Fruit fly (Drosophila melanogaster) whole organism, prepupa: ENCODE data around the gene CG33514.
A peak's percentile ranks its signal among the peaks of the same experiment; 100 is the strongest.

Experiments
- CG11294 ChIP-seq: fragments of 200-800 bp; sonication (Bioruptor generic); IDR thresholded peaks from 2 replicates; pipeline ENCODE4 v1.3.6; 2022; ENCODE audit warnings: missing biosample characterization, missing genetic modification characterization
- CG16779 ChIP-seq: fragments of 200-800 bp; sonication (Bioruptor generic); optimal IDR thresholded peaks from 3 replicates; lab custom pipeline; 2017; ENCODE audit warnings: missing biosample characterization, mild to moderate bottlenecking, missing genetic modification characterization
- CG3032 ChIP-seq: fragments of 200-800 bp; optimal IDR thresholded peaks from 2 replicates; lab custom pipeline; 2019; ENCODE audit warnings: missing biosample characterization, mild to moderate bottlenecking, missing genetic modification characterization, moderate library complexity
- CG31627 ChIP-seq: fragments of 200-800 bp; sonication (Bioruptor generic); optimal IDR thresholded peaks from 3 replicates; lab custom pipeline; 2016; ENCODE audit warnings: missing biosample characterization, missing genetic modification characterization
- CG4318 ChIP-seq: fragments of 200-800 bp; sonication (Bioruptor generic); optimal IDR thresholded peaks from 3 replicates; lab custom pipeline; 2017; ENCODE audit warnings: missing biosample characterization, mild to moderate bottlenecking, missing genetic modification characterization
- CG6276 ChIP-seq: fragments of 200-800 bp; sonication (Bioruptor generic); optimal IDR thresholded peaks from 2 replicates; lab custom pipeline; 2017; ENCODE audit warnings: missing biosample characterization, mild to moderate bottlenecking, missing genetic modification characterization
- CG6792 ChIP-seq: fragments of 200-800 bp; sonication (Bioruptor generic); optimal IDR thresholded peaks from 3 replicates; lab custom pipeline; 2016; ENCODE audit warnings: missing biosample characterization, missing genetic modification characterization
- CG6854 ChIP-seq: fragments of 200-800 bp; sonication (Bioruptor generic); optimal IDR thresholded peaks from 2 replicates; lab custom pipeline; 2017; ENCODE audit warnings: missing biosample characterization, mild to moderate bottlenecking, missing genetic modification characterization
- Eip93F ChIP-seq: fragments of 200-800 bp; sonication (Bioruptor generic); optimal IDR thresholded peaks from 2 replicates; lab custom pipeline; 2016; ENCODE audit warnings: missing biosample characterization, mild to moderate bottlenecking, missing genetic modification characterization
- Lpt ChIP-seq: fragments of 200-800 bp; sonication (Bioruptor generic); optimal IDR thresholded peaks from 3 replicates; lab custom pipeline; 2016; ENCODE audit warnings: missing biosample characterization, missing genetic modification characterization
- Sox14 ChIP-seq: fragments of 200-800 bp; sonication (Bioruptor generic); optimal IDR thresholded peaks from 3 replicates; lab custom pipeline; 2016; ENCODE audit warnings: missing biosample characterization, missing genetic modification characterization
- Sox15 ChIP-seq: fragments of 200-800 bp; sonication (Bioruptor generic); optimal IDR thresholded peaks from 3 replicates; lab custom pipeline; 2016; ENCODE audit warnings: missing biosample characterization, missing genetic modification characterization
- cyc ChIP-seq: fragments of 200-800 bp; sonication (Bioruptor generic); optimal IDR thresholded peaks from 3 replicates; lab custom pipeline; 2016; ENCODE audit warnings: missing biosample characterization, missing genetic modification characterization
- dsx ChIP-seq: fragments of 200-800 bp; optimal IDR thresholded peaks from 3 replicates; lab custom pipeline; 2019; ENCODE audit warnings: missing biosample characterization, mild to moderate bottlenecking, missing genetic modification characterization, moderate library complexity; ENCODE audit not compliant: poor library complexity, severe bottlenecking

DNA sequence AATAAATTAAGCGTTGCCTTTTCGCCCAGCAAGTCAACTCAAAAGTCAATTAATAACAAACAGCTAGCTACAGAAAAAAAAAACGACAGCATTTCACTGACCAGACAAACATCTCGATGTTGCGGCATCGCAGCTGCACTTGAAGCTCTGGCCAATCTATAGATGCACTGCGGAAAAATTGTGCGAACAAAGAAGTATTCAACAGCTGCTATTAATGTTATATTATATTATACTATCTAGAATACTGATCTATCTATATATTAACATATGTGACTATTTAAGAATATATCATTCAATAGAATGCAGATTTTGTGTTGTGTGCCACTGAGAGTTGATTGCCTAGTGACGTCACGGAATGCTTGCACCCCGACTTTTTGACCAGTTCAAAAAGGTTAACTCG is 17.2 kb upstream of the CG33514 start:
- TF ChIP-seq CG4318 (GFP tag; lab: Kevin White, UChicago) (no peak), CG6854 (GFP tag; lab: Kevin White, UChicago) (no peak), CG3032 (no peak), CG6792 (no peak), Sox15 (GFP tag; lab: Kevin White, UChicago) (no peak), cyc (no peak), Lpt (GFP tag; lab: Kevin White, UChicago) (no peak), CG6276 (peak; percentile 30), Eip93F (GFP tag; lab: Kevin White, UChicago) (no peak), CG11294 (GFP tag; lab: Robert Waterston, UW) (no peak), CG16779 (no peak), dsx (GFP tag; lab: Kevin White, UChicago) (no peak), Sox14 (GFP tag; lab: Kevin White, UChicago) (no peak), CG31627 (GFP tag; lab: Kevin White, UChicago) (no peak)
